Worm (Caenorhabditis elegans) whole organism, L4/young adult: Measurements from ENCODE around the gene F48E3.9.

ENCODE experiments used
- W03F9.2 ChIP-seq: fragments of 150-350 bp; optimal IDR thresholded peaks from 2 replicates; lab custom pipeline; 2014; ENCODE audit warnings: missing biosample characterization, missing genetic modification characterization
- dao-5 ChIP-seq: sonication (generic microtip); optimal IDR thresholded peaks from 2 replicates; lab custom pipeline; 2016; ENCODE audit warnings: missing genotype, missing genetic modification characterization, moderate library complexity, missing compliant biosample characterization
- him-1 ChIP-seq: sonication (generic microtip); optimal IDR thresholded peaks from 2 replicates; lab custom pipeline; 2016; ENCODE audit warnings: missing genotype, missing genetic modification reagents, missing genetic modification characterization, missing compliant biosample characterization

The F48E3.9 gene

ce11 chrX:7463637-7464036 is 17.2 kb upstream of the F48E3.9 start, which contains the start of gene sox-2:
Gene sox-2 (minus strand): TSS chrX:7463736.
- TF ChIP-seq him-1 (no peak), dao-5 (tag; lab: Kevin White, UChicago) (no peak)

ce11 chrX:7464389-7464788 is 16.5 kb upstream of the F48E3.9 start:
- TF ChIP-seq him-1 (no peak), dao-5 (tag; lab: Kevin White, UChicago) (no peak), W03F9.2 (no peak)

DNA sequence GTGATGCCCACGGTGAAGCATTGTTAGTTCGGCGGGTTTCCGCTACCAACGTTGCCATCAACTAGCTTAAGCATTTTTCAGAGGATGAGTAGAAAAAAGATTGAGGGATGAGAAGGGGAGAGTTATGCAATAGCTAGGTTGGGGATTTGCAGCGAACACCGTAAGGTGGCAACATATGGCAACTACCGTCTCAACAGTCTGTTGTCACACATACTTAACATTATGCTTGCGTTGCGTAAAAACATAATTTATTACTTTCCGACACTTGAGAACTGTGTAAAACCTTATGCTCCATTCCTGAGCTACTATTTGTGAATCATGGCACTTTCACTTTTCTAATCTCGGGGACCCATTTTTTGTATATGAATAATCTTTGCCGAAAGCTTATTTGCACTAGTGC is 14.2 kb upstream of the F48E3.9 start:
- no peak for TF ChIP-seq dao-5 (tag; lab: Kevin White, UChicago)
- no peak for TF ChIP-seq him-1
- TF ChIP-seq W03F9.2: no peak

DNA sequence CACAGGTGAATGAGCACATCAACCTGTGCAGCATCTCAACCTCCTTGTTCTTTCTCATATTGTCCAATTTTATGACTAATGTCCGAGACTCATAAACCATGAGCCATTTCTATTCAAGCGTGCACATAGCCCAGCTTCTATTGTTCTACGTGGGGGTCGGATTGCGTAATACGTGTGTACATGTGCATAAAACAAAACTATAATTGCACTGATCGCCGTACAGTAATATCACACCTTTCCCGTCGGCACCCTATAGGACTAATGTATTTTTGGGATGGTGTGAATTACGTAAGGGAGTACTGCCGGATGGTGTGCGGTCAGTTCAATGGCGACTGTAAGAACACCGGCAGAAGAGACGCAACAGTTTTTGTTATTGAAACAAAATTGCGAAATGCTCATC is 10.9 kb upstream of the F48E3.9 start:
- TF ChIP-seq W03F9.2: no peak
- no peak for TF ChIP-seq dao-5 (tag; lab: Kevin White, UChicago)
- no peak for TF ChIP-seq him-1

DNA sequence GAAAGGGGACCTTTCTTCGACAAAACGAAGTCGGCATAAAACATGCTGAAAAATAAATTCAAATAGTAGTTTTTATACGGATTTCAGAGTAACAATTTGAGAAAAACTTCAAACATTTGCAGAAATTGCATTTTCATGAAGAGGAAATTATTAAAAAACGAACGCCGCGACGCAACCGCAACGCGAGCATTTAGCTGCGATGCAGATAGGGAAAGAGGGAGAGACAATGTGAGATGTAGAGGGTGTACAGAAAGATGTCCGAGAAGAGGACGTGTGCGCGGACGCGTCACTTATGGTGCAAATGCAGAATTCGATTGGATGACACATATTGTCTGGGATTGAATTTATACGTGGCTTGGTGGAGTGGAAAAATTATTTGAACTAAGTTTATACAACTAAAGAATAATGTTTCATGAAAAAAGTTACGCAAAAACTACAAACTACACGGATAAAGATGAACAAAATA is 5.9 kb upstream of the F48E3.9 start, which contains the start of gene coh-1:
Gene coh-1 (minus strand): TSS at position 51 of the 466 bp plus-strand sequence.
- TF ChIP-seq him-1 (no peak), W03F9.2 (no peak), dao-5 (tag; lab: Kevin White, UChicago) (no peak)

- TF ChIP-seq W03F9.2 (no peak), him-1 (no peak), dao-5 (tag; lab: Kevin White, UChicago) (no peak)
These were observed 2.4 kb upstream of the F48E3.9 start for ce11 chrX:7478476-7478875.

ce11 chrX:7478948-7479347 is 1.9 kb upstream of the F48E3.9 start, which contains the start of gene mek-1:
Gene mek-1 (plus strand): TSS chrX:7479248.
- TF ChIP-seq W03F9.2 (no peak), him-1 (no peak), dao-5 (tag; lab: Kevin White, UChicago) (no peak)

ce11 chrX:7485748-7486147 is 4.9 kb downstream of the F48E3.9 start, which contains the start of gene gly-12:
Gene gly-12 (plus strand): TSS chrX:7485864.
- TF ChIP-seq W03F9.2: no peak

- TF ChIP-seq dao-5 (tag; lab: Kevin White, UChicago): no peak
- TF ChIP-seq W03F9.2: no peak
- TF ChIP-seq him-1: no peak
These were observed 10.7 kb downstream of the F48E3.9 start for ce11 chrX:7491521-7491920.

DNA sequence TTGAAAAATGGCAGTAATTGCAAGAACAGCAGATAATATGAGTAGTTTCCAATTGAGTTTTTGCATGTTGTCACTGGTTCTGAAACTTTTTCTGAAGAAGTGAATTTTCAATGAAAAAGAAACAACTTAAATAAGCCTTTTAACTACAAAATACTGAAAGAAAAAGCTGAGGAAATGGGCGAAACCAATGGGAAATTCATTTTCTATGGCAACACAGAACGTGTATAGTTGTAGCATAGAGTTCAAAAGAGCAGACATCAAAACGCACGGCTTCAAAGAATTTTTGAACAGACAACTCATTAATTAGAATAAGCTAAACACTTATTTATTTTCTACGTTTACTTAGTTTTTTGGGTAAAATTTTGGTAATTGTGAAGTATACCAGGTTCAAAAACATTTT is 12.2 kb downstream of the F48E3.9 start, which contains the start of gene F48E3.2:
Gene F48E3.2 (minus strand): TSS at position 101 of the 400 bp plus-strand sequence.
- TF ChIP-seq dao-5 (tag; lab: Kevin White, UChicago) (no peak), him-1 (no peak), W03F9.2 (no peak)

ce11 chrX:7495491-7495890 is 14.6 kb downstream of the F48E3.9 start, which contains the start of gene try-14:
Gene try-14 (minus strand): TSS chrX:7495591.
- TF ChIP-seq W03F9.2: no peak
- TF ChIP-seq him-1: no peak
- no peak for TF ChIP-seq dao-5 (tag; lab: Kevin White, UChicago)

DNA sequence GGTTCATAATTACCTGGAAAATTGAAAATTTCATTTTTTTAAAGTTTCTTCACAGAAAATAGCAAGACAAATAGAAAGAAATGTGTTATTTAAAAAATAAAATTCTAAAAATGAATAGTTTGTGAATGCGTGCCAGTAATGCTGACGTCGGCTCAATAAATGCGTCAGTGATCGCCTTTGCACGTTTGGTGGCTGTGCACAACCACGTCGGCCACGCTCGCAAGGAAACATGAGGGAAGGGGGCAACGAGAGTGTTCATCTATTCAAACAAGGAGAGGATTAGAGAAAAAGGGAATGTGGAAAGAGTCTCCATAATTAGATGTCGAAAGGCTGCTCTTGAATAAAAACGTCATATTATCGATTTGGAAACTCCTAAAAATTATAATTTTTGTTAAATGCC is 20.1 kb downstream of the F48E3.9 start, which contains the start of gene uggt-1:
Gene uggt-1 (minus strand): TSS at position 13 of the 400 bp plus-strand sequence.
- TF ChIP-seq dao-5 (tag; lab: Kevin White, UChicago) (no peak), him-1 (peak; percentile 90)

DNA sequence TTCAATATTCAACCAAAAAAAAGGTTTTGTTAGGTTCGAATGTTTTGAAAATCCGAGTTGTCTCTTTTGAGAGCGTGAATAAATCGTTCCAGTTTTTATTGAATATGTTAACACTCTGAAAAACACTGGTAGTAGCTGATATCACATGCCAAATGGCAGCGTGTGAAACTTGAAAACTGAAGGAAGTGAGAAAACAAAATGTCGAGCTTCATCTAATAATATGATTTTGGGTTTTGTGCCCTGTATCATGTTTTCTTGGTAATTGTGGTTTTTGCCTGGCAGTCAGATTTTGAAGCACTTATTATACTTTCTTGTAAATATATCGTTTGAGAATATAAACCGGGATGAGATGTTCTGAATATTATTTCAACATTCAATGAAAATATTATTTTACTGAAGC is 22.0 kb downstream of the F48E3.9 start, which contains the start of gene F48E3.6:
Gene F48E3.6 (minus strand): TSS at position 101 of the 400 bp plus-strand sequence.
- no peak for TF ChIP-seq dao-5 (tag; lab: Kevin White, UChicago)
- TF ChIP-seq W03F9.2: no peak
- TF ChIP-seq him-1: no peak

DNA sequence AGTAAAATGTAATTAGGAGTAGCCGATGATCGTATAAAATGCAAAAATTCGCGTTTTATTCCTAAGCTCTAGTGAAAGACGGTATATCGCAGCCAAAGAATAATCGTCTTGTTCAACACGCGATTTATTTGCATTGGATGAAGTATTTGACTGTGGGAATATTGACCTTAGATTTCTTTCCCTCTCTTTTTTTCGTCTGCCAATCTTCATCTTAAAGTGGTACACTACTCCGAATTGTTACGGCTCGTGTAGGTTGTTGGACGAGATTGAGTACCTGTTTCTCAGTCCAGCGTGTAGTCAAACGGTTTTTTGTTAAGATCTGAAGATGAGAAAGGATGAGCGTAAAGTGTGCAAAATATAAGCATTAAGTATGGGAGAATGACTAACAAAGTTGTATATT is 25.7 kb downstream of the F48E3.9 start, which contains the start of gene lgc-11:
Gene lgc-11 (minus strand): TSS at position 101 of the 400 bp plus-strand sequence.
- TF ChIP-seq him-1: no peak
- TF ChIP-seq dao-5 (tag; lab: Kevin White, UChicago): no peak
- TF ChIP-seq W03F9.2: no peak

DNA sequence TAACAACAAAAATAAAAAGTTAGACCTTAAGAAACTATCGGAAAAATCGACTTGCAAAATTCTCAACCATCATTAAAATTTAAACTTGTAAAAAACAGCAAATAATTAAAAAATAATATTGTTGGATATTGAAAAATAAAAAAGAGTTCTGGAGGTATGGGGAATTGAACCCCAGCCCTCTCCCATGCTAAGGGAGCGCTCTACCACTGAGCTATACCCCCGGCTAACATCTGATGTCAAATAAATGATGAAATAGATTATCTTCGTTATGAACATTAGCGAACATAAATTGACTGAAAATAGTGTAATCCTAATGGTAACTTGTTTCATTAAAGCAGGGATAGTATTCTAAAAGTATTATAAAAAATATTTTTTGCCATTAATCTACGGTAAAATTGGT is 26.3 kb downstream of the F48E3.9 start:
- TF ChIP-seq W03F9.2 (no peak), dao-5 (tag; lab: Kevin White, UChicago) (no peak), him-1 (no peak)

- no peak for TF ChIP-seq dao-5 (tag; lab: Kevin White, UChicago)
- TF ChIP-seq him-1: no peak
- no peak for TF ChIP-seq W03F9.2
These were observed 31.9 kb downstream of the F48E3.9 start for ce11 chrX:7512714-7513113.
